Worm (Caenorhabditis elegans) whole organism, L1 larva: ENCODE results near the gene pqn-54.

Source experiments
- C16A3.4 ChIP-seq: fragments of 150-350 bp; optimal IDR thresholded peaks from 2 replicates; lab custom pipeline; 2014; ENCODE audit warnings: missing biosample characterization, missing genetic modification characterization
- C34B4.2 ChIP-seq: sonication (generic microtip); optimal IDR thresholded peaks from 2 replicates; lab custom pipeline; 2017; ENCODE audit warnings: mild to moderate bottlenecking, missing genetic modification characterization, missing compliant biosample characterization
- Y116A8C.19 ChIP-seq: sonication (generic microtip); optimal IDR thresholded peaks from 2 replicates; lab custom pipeline; 2016; ENCODE audit warnings: missing compliant biosample characterization, missing genetic modification characterization, borderline replicate concordance
- alr-1 ChIP-seq: fragments of 200-800 bp; sonication (Bioruptor generic); optimal IDR thresholded peaks from 2 replicates; lab custom pipeline; 2018; ENCODE audit warnings: borderline replicate concordance, mild to moderate bottlenecking, missing genetic modification characterization, missing compliant biosample characterization
- ama-1 ChIP-seq: fragments of 150-350 bp; optimal IDR thresholded peaks from 2 replicates; lab custom pipeline; 2014
- blmp-1 ChIP-seq: fragments of 150-350 bp; optimal IDR thresholded peaks from 2 replicates; lab custom pipeline; 2014; ENCODE audit warnings: missing biosample characterization, missing genetic modification characterization
- ceh-8 ChIP-seq: fragments of 200-800 bp; sonication (Bioruptor generic); optimal IDR thresholded peaks from 2 replicates; lab custom pipeline; 2018; ENCODE audit warnings: mild to moderate bottlenecking, missing genetic modification characterization, moderate library complexity, missing compliant biosample characterization
- ceh-82 ChIP-seq, 3 experiments: fragments of 150-350 bp in 1 of 3; sonication (generic microtip) in 2 of 3; optimal IDR thresholded peaks; 2 replicates each; lab custom pipeline; 2014 to 2017; ENCODE audit warnings: missing biosample characterization in 3 of 3, missing genetic modification characterization in 3 of 3
- ceh-90 ChIP-seq: sonication (generic microtip); optimal IDR thresholded peaks from 2 replicates; lab custom pipeline; 2016; ENCODE audit warnings: missing genetic modification characterization, missing compliant biosample characterization
- dpl-1 ChIP-seq, 3 experiments: fragments of 150-350 bp in 2 of 3; sonication (generic microtip) in 1 of 3; optimal IDR thresholded peaks; 2 replicates each; lab custom pipeline; 2014 to 2017; ENCODE audit warnings: missing biosample characterization in 3 of 3, missing genetic modification characterization in 3 of 3, missing genetic modification reagents in 3 of 3
- dsc-1 ChIP-seq: sonication (generic microtip); optimal IDR thresholded peaks from 2 replicates; lab custom pipeline; 2016; ENCODE audit warnings: mild to moderate bottlenecking, missing genetic modification characterization, missing compliant biosample characterization
- efl-1 ChIP-seq, 4 experiments: fragments of 150-350 bp; optimal IDR thresholded peaks in 3 of 4; peaks in 1 of 4; 1 replicate in 1 of 4; 2 replicates in 3 of 4; lab custom pipeline; 2014; ENCODE audit warnings: missing biosample characterization in 2 of 4, missing genetic modification characterization in 2 of 4, missing genetic modification reagents in 2 of 4
- efl-3 ChIP-seq: fragments of 200-800 bp; sonication (Bioruptor generic); optimal IDR thresholded peaks from 2 replicates; lab custom pipeline; 2018; ENCODE audit warnings: mild to moderate bottlenecking, missing genetic modification characterization, missing compliant biosample characterization
- elt-3 ChIP-seq, 6 experiments: fragments of 150-350 bp in 1 of 6; sonication (generic microtip); optimal IDR thresholded peaks; 2 replicates each; lab custom pipeline; 2017 to 2018; ENCODE audit warnings: missing biosample characterization in 6 of 6, missing genetic modification characterization in 6 of 6, inconsistent platforms in 1 of 6
- grh-1 ChIP-seq: fragments of 200-800 bp; sonication (Bioruptor generic); IDR thresholded peaks from 2 replicates; pipeline ENCODE4 v1.3.6; 2022; ENCODE audit warnings: missing genetic modification reagents, missing genetic modification characterization, missing compliant biosample characterization
- hlh-17 ChIP-seq: fragments of 200-800 bp; sonication (Bioruptor generic); optimal IDR thresholded peaks from 2 replicates; lab custom pipeline; 2018; ENCODE audit warnings: missing genetic modification characterization, mild to moderate bottlenecking, missing compliant biosample characterization, moderate library complexity, borderline replicate concordance
- hpl-2 ChIP-seq: fragments of 150-350 bp; optimal IDR thresholded peaks from 2 replicates; lab custom pipeline; 2014; ENCODE audit warnings: missing biosample characterization, missing genetic modification reagents, missing genetic modification characterization
- irx-1 ChIP-seq: sonication (generic microtip); optimal IDR thresholded peaks from 2 replicates; lab custom pipeline; 2016; ENCODE audit warnings: missing genetic modification characterization, missing compliant biosample characterization
- isw-1 ChIP-seq: fragments of 200-800 bp; sonication (Bioruptor generic); IDR thresholded peaks from 2 replicates; pipeline ENCODE4 v1.3.6; 2022; ENCODE audit warnings: missing genetic modification characterization, missing compliant biosample characterization
- jun-1 ChIP-seq: fragments of 150-350 bp; optimal IDR thresholded peaks from 2 replicates; lab custom pipeline; 2014; ENCODE audit warnings: missing biosample characterization, missing genetic modification reagents, missing genetic modification characterization
- lin-13 ChIP-seq: fragments of 150-350 bp; optimal IDR thresholded peaks from 2 replicates; lab custom pipeline; 2014; ENCODE audit warnings: missing biosample characterization, missing genetic modification reagents, missing genetic modification characterization
- lin-14 ChIP-seq: fragments of 200-800 bp; sonication (Bioruptor generic); optimal IDR thresholded peaks from 2 replicates; lab custom pipeline; 2018; ENCODE audit warnings: mild to moderate bottlenecking, missing genetic modification characterization, moderate library complexity, missing compliant biosample characterization
- lin-39 ChIP-seq: fragments of 150-350 bp; optimal IDR thresholded peaks from 2 replicates; lab custom pipeline; 2014; ENCODE audit warnings: missing biosample characterization, missing genetic modification reagents, missing genetic modification characterization
- lir-3 ChIP-seq: sonication (generic microtip); optimal IDR thresholded peaks from 2 replicates; lab custom pipeline; 2016; ENCODE audit warnings: mild to moderate bottlenecking, missing genetic modification characterization, moderate library complexity, missing compliant biosample characterization; ENCODE audit not compliant: poor library complexity
- mdl-1 ChIP-seq, 2 experiments: fragments of 150-350 bp; optimal IDR thresholded peaks; 2 replicates each; lab custom pipeline; 2014 to 2017; ENCODE audit warnings: missing biosample characterization in 2 of 2, missing genetic modification characterization in 2 of 2, inconsistent platforms in 1 of 2
- nhr-20 ChIP-seq: sonication (generic microtip); optimal IDR thresholded peaks from 2 replicates; lab custom pipeline; 2016; ENCODE audit warnings: mild to moderate bottlenecking, missing genetic modification characterization, missing compliant biosample characterization
- nhr-28 ChIP-seq: fragments of 150-350 bp; optimal IDR thresholded peaks from 2 replicates; lab custom pipeline; 2014; ENCODE audit warnings: missing biosample characterization, missing genetic modification characterization
- nhr-76 ChIP-seq: sonication (generic microtip); optimal IDR thresholded peaks from 2 replicates; lab custom pipeline; 2017; ENCODE audit warnings: missing biosample characterization, missing genetic modification characterization
- nhr-85 ChIP-seq: sonication (generic microtip); peaks from one replicate; lab custom pipeline; 2016; ENCODE audit warnings: missing genetic modification characterization, inconsistent platforms, missing compliant biosample characterization
- nhr-90 ChIP-seq: sonication (generic microtip); optimal IDR thresholded peaks from 2 replicates; lab custom pipeline; 2016; ENCODE audit warnings: mild to moderate bottlenecking, missing genetic modification characterization, missing compliant biosample characterization; ENCODE audit not compliant: poor library complexity
- pax-3 ChIP-seq: fragments of 200-800 bp; sonication (Bioruptor generic); optimal IDR thresholded peaks from 2 replicates; lab custom pipeline; 2018; ENCODE audit warnings: mild to moderate bottlenecking, missing genetic modification characterization, moderate library complexity, missing compliant biosample characterization
- pqm-1 ChIP-seq: sonication (generic microtip); optimal IDR thresholded peaks from 3 replicates; lab custom pipeline; 2017; ENCODE audit warnings: missing biosample characterization, missing genetic modification characterization
- rnt-1 ChIP-seq: sonication (generic microtip); optimal IDR thresholded peaks from 2 replicates; lab custom pipeline; 2016; ENCODE audit warnings: mild to moderate bottlenecking, missing genetic modification characterization, moderate library complexity, missing compliant biosample characterization
- snpc-4 ChIP-seq: fragments of 150-350 bp; optimal IDR thresholded peaks from 2 replicates; lab custom pipeline; 2014; ENCODE audit warnings: missing biosample characterization, missing genetic modification characterization
- sup-37 ChIP-seq: fragments of 200-800 bp; sonication (Bioruptor generic); optimal IDR thresholded peaks from 2 replicates; lab custom pipeline; 2018; ENCODE audit warnings: mild to moderate bottlenecking, missing genetic modification characterization, missing compliant biosample characterization
- unc-130 ChIP-seq: fragments of 150-350 bp; optimal IDR thresholded peaks from 2 replicates; lab custom pipeline; 2017; ENCODE audit warnings: missing biosample characterization, missing genetic modification characterization, inconsistent platforms
- unc-30 ChIP-seq: sonication (generic microtip); optimal IDR thresholded peaks from 2 replicates; lab custom pipeline; 2017; ENCODE audit warnings: missing biosample characterization, missing genetic modification characterization
- unc-62 ChIP-seq: fragments of 150-350 bp; optimal IDR thresholded peaks from 2 replicates; lab custom pipeline; 2014; ENCODE audit warnings: missing biosample characterization, missing genetic modification reagents, missing genetic modification characterization
- unc-98 ChIP-seq: fragments of 200-800 bp; sonication (Bioruptor generic); IDR thresholded peaks from 2 replicates; pipeline ENCODE4 v1.3.6; 2022; ENCODE audit warnings: missing genetic modification characterization, missing compliant biosample characterization
- ztf-11 ChIP-seq, 2 experiments: sonication (generic microtip); optimal IDR thresholded peaks; 2 replicates each; lab custom pipeline; 2016 to 2017; ENCODE audit warnings: missing genetic modification characterization in 2 of 2, missing biosample characterization in 1 of 2, missing compliant biosample characterization in 1 of 2

pqn-54 gene

ce11 chrV:1432500-1433418, 32.0 kb upstream of the pqn-54 start (continued):
- TF ChIP-seq jun-1 (no peak), nhr-85 (peak; percentile 78), ztf-11 (tag; optimal IDR thresholded peaks at IDR 0.05; lab: Kevin White, UChicago) (no peak), mdl-1 (tag; optimal IDR thresholded peaks at IDR 0.05; lab: Kevin White, UChicago) (no peak), nhr-76 (tag; lab: Kevin White, UChicago) (no peak), pax-3 (tag; lab: Kevin White, UChicago) (no peak), nhr-28 (no peak), ceh-90 (tag; lab: Kevin White, UChicago) (no peak), lin-14 (peak; percentile 19), alr-1 (tag; lab: Kevin White, UChicago) (no peak), hlh-17 (GFP tag; lab: Kevin White, UChicago) (no peak), lir-3 (tag; lab: Kevin White, UChicago) (no peak), efl-1 (optimal IDR thresholded peaks at IDR 0.05; lab: Kevin White, UChicago) (no peak), efl-1 (GFP tag; optimal IDR thresholded peaks at IDR 0.05 in 1 of 2; lab: Kevin White, UChicago) (peak in 1 of 2 experiments; percentile 96), unc-62 (GFP tag; lab: Kevin White, UChicago) (no peak), irx-1 (tag; lab: Kevin White, UChicago) (no peak), lin-39 (tag; lab: Kevin White, UChicago) (no peak), efl-3 (GFP tag; lab: Kevin White, UChicago) (no peak), Y116A8C.19 (no peak)
- TF ChIP-seq, all 84 proteins: peak for 8

ce11 chrV:1433419-1433765, 31.4 kb upstream of the pqn-54 start:
- TF ChIP-seq unc-98 (GFP tag; lab: Robert Waterston, UW) (no peak), efl-1 (optimal IDR thresholded peaks at IDR 0.05; lab: Kevin White, UChicago) (no peak), efl-1 (GFP tag; optimal IDR thresholded peaks at IDR 0.05 in 1 of 2; lab: Kevin White, UChicago) (peak in 1 of 2 experiments; percentile 92)

DNA sequence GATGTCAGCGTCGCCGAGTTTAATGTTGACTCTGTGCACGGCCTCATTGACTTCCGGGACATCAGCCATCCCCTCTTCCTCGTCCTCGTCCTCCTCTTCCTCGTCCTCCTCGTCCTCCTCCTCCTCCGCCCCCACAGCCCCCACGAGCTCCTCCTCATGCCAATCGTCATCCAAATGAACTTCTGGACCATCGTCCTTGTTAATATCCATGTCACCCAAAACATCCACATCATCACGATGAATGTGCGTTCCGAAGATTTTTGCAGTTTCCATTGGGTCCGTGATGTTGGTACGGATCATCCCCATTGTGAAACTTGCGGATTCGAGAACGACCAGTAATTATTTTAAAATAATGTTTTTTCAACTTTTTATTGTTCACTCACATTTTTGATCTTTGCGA, 30.4 kb upstream of the pqn-54 start:
- TF ChIP-seq efl-1 (optimal IDR thresholded peaks at IDR 0.05; lab: Kevin White, UChicago) (no peak), efl-1 (GFP tag; optimal IDR thresholded peaks at IDR 0.05 in 1 of 2; lab: Kevin White, UChicago) (peak in 1 of 2 experiments; percentile 87), snpc-4 (no peak), dpl-1 (GFP tag; optimal IDR thresholded peaks at IDR 0.05; lab: Kevin White, UChicago) (peak in 1 of 3 experiments; percentile 11)

- TF ChIP-seq snpc-4 (no peak), nhr-76 (tag; lab: Kevin White, UChicago) (no peak), lin-14 (no peak), efl-1 (optimal IDR thresholded peaks at IDR 0.05; lab: Kevin White, UChicago) (no peak), efl-1 (GFP tag; optimal IDR thresholded peaks at IDR 0.05 in 1 of 2; lab: Kevin White, UChicago) (peak in 1 of 2 experiments; percentile 93), nhr-90 (no peak)
Measured at ce11 chrV:1435106-1435505, 29.7 kb upstream of the pqn-54 start.

ce11 chrV:1438205-1438604, 26.6 kb upstream of the pqn-54 start:
- TF ChIP-seq pqm-1 (tag; lab: Kevin White, UChicago) (no peak), ceh-8 (GFP tag; lab: Kevin White, UChicago) (no peak), ceh-82 (tag; optimal IDR thresholded peaks at IDR 0.05; lab: Kevin White, UChicago) (no peak), unc-130 (tag; lab: Kevin White, UChicago) (no peak), unc-62 (GFP tag; lab: Kevin White, UChicago) (no peak), hpl-2 (no peak), lin-14 (peak; percentile 52), nhr-76 (tag; lab: Kevin White, UChicago) (no peak), mdl-1 (tag; optimal IDR thresholded peaks at IDR 0.05; lab: Kevin White, UChicago) (no peak), blmp-1 (peak; percentile 52), isw-1 (GFP tag; lab: Robert Waterston, UW) (no peak), elt-3 (tag; optimal IDR thresholded peaks at IDR 0.05; lab: Kevin White, UChicago) (peak in 2 of 6 experiments; percentile 12 to 65), dpl-1 (GFP tag; optimal IDR thresholded peaks at IDR 0.05; lab: Kevin White, UChicago) (no peak), efl-1 (optimal IDR thresholded peaks at IDR 0.05; lab: Kevin White, UChicago) (no peak), efl-1 (GFP tag; optimal IDR thresholded peaks at IDR 0.05 in 1 of 2; lab: Kevin White, UChicago) (no peak), nhr-20 (tag; lab: Kevin White, UChicago) (peak; percentile 12), C34B4.2 (tag; lab: Kevin White, UChicago) (no peak), grh-1 (GFP tag; lab: Robert Waterston, UW) (peak; percentile 47; the same call in 1 of the 2 replicates), sup-37 (no peak), ama-1 (no peak), dsc-1 (no peak), rnt-1 (tag; lab: Kevin White, UChicago) (no peak), C16A3.4 (tag; lab: Kevin White, UChicago) (no peak), lin-13 (GFP tag; lab: Kevin White, UChicago) (no peak), unc-30 (tag; lab: Kevin White, UChicago) (no peak)
